Worm (Caenorhabditis elegans): ENCODE measurements around the gene try-14.

DNA sequence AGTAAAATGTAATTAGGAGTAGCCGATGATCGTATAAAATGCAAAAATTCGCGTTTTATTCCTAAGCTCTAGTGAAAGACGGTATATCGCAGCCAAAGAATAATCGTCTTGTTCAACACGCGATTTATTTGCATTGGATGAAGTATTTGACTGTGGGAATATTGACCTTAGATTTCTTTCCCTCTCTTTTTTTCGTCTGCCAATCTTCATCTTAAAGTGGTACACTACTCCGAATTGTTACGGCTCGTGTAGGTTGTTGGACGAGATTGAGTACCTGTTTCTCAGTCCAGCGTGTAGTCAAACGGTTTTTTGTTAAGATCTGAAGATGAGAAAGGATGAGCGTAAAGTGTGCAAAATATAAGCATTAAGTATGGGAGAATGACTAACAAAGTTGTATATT, 11.1 kb upstream of the try-14 start, which contains the start of gene lgc-11:
- TF ChIP-seq ceh-13 (GFP tag; optimal IDR thresholded peaks at IDR 0.05): no peak
- TF ChIP-seq tbx-37 (GFP tag; conservative IDR thresholded peaks at IDR 0.05): no peak
- no peak for TF ChIP-seq hmg-4 (GFP tag; optimal IDR thresholded peaks at IDR 0.05)
